Worm (Caenorhabditis elegans) whole organism, mixed stage, embryonic: ENCODE results near the gene rpl-20.

Experiments used
- ham-2 ChIP-seq: fragments of 200-800 bp; sonication (Bioruptor generic); optimal IDR thresholded peaks from 2 replicates; lab custom pipeline; 2018; ENCODE audit warnings: mild to moderate bottlenecking, missing genetic modification characterization, missing compliant biosample characterization
- lin-13 ChIP-seq: fragments of 150-350 bp; optimal IDR thresholded peaks from 2 replicates; lab custom pipeline; 2014; ENCODE audit warnings: missing biosample characterization, missing genetic modification characterization
- lsy-2 ChIP-seq: fragments of 150-350 bp; optimal IDR thresholded peaks from 2 replicates; lab custom pipeline; 2014; ENCODE audit warnings: missing biosample characterization, missing genetic modification characterization
- nhr-28 ChIP-seq: fragments of 150-350 bp; optimal IDR thresholded peaks from 2 replicates; lab custom pipeline; 2014; ENCODE audit warnings: missing biosample characterization, missing genetic modification characterization
- nhr-76 ChIP-seq: sonication (generic microtip); optimal IDR thresholded peaks from 2 replicates; lab custom pipeline; 2017; ENCODE audit warnings: missing biosample characterization, missing genetic modification characterization
- pha-4 ChIP-seq: fragments of 150-350 bp; optimal IDR thresholded peaks from 2 replicates; lab custom pipeline; 2018; ENCODE audit warnings: missing biosample characterization, missing genetic modification reagents, missing genetic modification characterization
- sem-2 ChIP-seq: fragments of 200-800 bp; sonication (Bioruptor generic); optimal IDR thresholded peaks from 2 replicates; lab custom pipeline; 2018; ENCODE audit warnings: mild to moderate bottlenecking, missing genetic modification characterization, missing compliant biosample characterization
- snpc-4 ChIP-seq: fragments of 150-350 bp; optimal IDR thresholded peaks from 2 replicates; lab custom pipeline; 2014; ENCODE audit warnings: missing biosample characterization, missing genetic modification characterization
- sptf-1 ChIP-seq: sonication (generic microtip); optimal IDR thresholded peaks from 2 replicates; lab custom pipeline; 2017; ENCODE audit warnings: mild to moderate bottlenecking, missing genetic modification characterization, moderate library complexity, missing compliant biosample characterization
- unc-39 ChIP-seq: fragments of 150-350 bp; optimal IDR thresholded peaks from 2 replicates; lab custom pipeline; 2014; ENCODE audit warnings: missing biosample characterization, missing genetic modification characterization
- ztf-11 ChIP-seq: fragments of 150-350 bp; optimal IDR thresholded peaks from 2 replicates; lab custom pipeline; 2014; ENCODE audit warnings: missing biosample characterization, missing genetic modification characterization

DNA sequence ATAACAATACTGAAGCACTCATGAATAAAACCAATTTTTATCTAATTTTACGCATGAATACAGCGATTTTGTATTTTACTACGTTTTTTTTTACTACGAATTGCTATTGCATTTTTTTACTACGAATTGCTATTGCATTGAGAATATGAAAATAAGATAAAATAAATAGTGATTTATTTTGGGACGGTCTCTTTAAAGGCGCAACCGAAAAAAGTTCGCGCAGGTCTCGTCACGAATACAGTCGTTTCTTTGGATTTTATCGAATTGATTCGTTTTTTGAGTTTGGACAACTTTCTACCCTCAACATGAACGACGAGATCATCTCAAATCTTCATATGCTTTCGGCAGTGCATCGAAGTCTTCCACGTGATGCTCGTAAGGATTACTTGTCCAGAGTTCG lies 2.2 kb upstream of the rpl-20 start, which contains the start of gene Y17G9B.4:
- TF ChIP-seq lsy-2 (tag; lab: Kevin White, UChicago) = no peak
- no peak for TF ChIP-seq unc-39
- TF ChIP-seq ztf-11 = no peak
- no peak for TF ChIP-seq lin-13 (tag; lab: Kevin White, UChicago)
- no peak for TF ChIP-seq pha-4
- no peak for TF ChIP-seq nhr-28 (tag; lab: Kevin White, UChicago)
- no peak for TF ChIP-seq nhr-76
- TF ChIP-seq ham-2 (GFP tag; lab: Kevin White, UChicago) = no peak
- no peak for TF ChIP-seq sem-2
- TF ChIP-seq sptf-1 = no peak
- no peak for TF ChIP-seq snpc-4 (tag; lab: Kevin White, UChicago)
